Worm (Caenorhabditis elegans): Measurements from ENCODE around the gene ncam-1.

- no peak for TF ChIP-seq unc-62 (GFP tag; optimal IDR thresholded peaks at IDR 0.05)
- no peak for TF ChIP-seq mep-1 (tag; optimal IDR thresholded peaks at IDR 0.05)
- TF ChIP-seq elt-3 (tag; optimal IDR thresholded peaks at IDR 0.05), result no peak
- no peak for TF ChIP-seq nhr-237 (tag; optimal IDR thresholded peaks at IDR 0.05)
- TF ChIP-seq elt-1 (tag; optimal IDR thresholded peaks at IDR 0.05; ENCODE audit: borderline replicate concordance, insufficient read depth), result no peak
These were observed 14.8 kb downstream of the ncam-1 start, which contains the start of gene M02A10.1 for ce11 chrX:706490-706889.
